Worm (Caenorhabditis elegans) whole organism, midembryonic: Measurements from ENCODE around the gene ZK1073.2.

Source experiments
- T22C8.4 ChIP-seq: fragments of 200-800 bp; sonication (Bioruptor generic); IDR thresholded peaks from 2 replicates; pipeline ENCODE4 v1.3.6; 2022; ENCODE audit warnings: missing genetic modification characterization, missing compliant biosample characterization
- cog-1 ChIP-seq: sonication (generic microtip); optimal IDR thresholded peaks from 2 replicates; lab custom pipeline; 2016; ENCODE audit warnings: missing genetic modification characterization, missing compliant biosample characterization
- flt-1 ChIP-seq: fragments of 200-800 bp; sonication (Bioruptor generic); IDR thresholded peaks from 2 replicates; pipeline ENCODE4 v1.3.6; 2022; ENCODE audit warnings: missing genetic modification characterization, missing compliant biosample characterization
- klf-2 ChIP-seq: fragments of 200-800 bp; sonication (Bioruptor generic); conservative IDR thresholded peaks from 2 replicates; pipeline ENCODE4 v1.3.6; 2022; ENCODE audit warnings: missing genetic modification reagents, missing genetic modification characterization, missing compliant biosample characterization
- med-1 ChIP-seq: sonication (generic microtip); optimal IDR thresholded peaks from 2 replicates; lab custom pipeline; 2017; ENCODE audit warnings: missing genetic modification characterization, mild to moderate bottlenecking, missing compliant biosample characterization, antibody characterized with exemption, missing genetic modification reagents; ENCODE audit not compliant: insufficient read depth
- ref-1 ChIP-seq: fragments of 200-800 bp; sonication (Bioruptor generic); conservative IDR thresholded peaks from 2 replicates; pipeline ENCODE4 v1.3.6; 2022; ENCODE audit warnings: missing genetic modification reagents, missing genetic modification characterization, missing compliant biosample characterization
- tab-1 ChIP-seq: fragments of 200-800 bp; sonication (Bioruptor generic); IDR thresholded peaks from 2 replicates; pipeline ENCODE4 v1.3.6; 2022; ENCODE audit warnings: missing genetic modification characterization, missing compliant biosample characterization
- ztf-29 ChIP-seq: fragments of 200-800 bp; sonication (Bioruptor generic); IDR thresholded peaks from 2 replicates; pipeline ENCODE4 v1.3.6; 2022; ENCODE audit warnings: missing genetic modification reagents, missing genetic modification characterization, missing compliant biosample characterization

DNA sequence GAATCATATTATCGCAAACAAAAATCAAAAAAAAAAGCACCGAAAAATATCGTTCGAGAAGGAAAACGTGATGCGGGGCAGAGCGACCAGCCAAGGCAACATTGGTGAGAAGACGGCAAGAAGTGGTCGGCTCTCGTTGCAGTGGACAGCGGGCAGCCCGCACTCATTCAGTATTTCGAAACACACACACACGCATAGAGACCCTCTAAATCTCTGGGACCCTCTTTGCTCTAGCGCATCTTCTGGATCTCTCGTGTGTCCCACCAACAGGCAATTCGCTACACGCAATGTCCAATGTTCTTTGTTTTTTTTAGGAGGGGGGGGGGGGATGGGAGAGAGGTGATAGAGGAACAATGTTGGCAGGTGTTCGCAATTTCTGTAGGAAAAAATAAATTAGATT is 30.3 kb downstream of the ZK1073.2 start:
- TF ChIP-seq med-1 (GFP tag; lab: Kevin White, UChicago) (no peak), flt-1 (GFP tag; lab: Robert Waterston, UW) (no peak), klf-2 (GFP tag; lab: Robert Waterston, UW) (no peak), T22C8.4 (GFP tag; lab: Robert Waterston, UW) (no peak), ztf-29 (0 out of 2 replicates have a peak, but pooled peaks have one; percentile 9), tab-1 (GFP tag; lab: Robert Waterston, UW) (no peak), ref-1 (GFP tag; lab: Robert Waterston, UW) (no peak), cog-1 (tag; lab: Kevin White, UChicago) (no peak)
